Worm (Caenorhabditis elegans): ENCODE measurements around the gene T28D9.16.

Gene T28D9.16

DNA sequence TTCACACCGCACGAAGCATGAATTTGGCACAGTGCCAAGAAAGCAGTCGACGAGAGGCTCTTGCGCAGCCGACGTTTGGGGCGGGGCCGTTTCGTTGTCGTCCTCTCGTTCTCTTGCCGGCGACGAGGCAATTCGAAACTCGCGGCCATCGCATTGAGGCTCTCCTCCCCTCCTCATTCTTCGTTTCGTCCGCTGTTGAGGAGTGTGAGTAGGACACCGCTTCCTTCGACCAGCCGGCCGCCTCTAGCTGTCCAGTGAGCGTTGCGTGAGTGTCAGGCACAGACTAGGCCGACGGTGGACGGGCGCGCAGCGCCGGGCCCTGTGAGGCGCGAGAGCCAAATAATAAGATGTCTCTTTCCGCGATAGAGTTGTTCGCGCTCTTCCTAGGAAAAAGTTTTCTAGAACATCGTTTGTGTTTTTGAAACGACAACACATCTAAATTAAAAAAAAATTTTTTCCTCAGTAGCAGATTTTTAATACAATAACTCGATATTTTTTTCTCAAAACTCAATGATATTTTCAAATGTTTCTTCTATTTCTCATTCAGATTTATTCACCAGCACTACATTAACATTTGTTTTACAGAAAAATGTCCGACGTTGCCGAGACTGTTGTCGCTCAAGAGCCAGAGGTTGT lies 16.4 kb downstream of the T28D9.16 start, which contains the start of the genes T28D9.11 and T28D9.1 (continued):
- peak; percentile 28; the same call in 1 of the 2 replicates for TF ChIP-seq hmg-1.2 (GFP tag; IDR thresholded peaks at IDR 0.05)

DNA sequence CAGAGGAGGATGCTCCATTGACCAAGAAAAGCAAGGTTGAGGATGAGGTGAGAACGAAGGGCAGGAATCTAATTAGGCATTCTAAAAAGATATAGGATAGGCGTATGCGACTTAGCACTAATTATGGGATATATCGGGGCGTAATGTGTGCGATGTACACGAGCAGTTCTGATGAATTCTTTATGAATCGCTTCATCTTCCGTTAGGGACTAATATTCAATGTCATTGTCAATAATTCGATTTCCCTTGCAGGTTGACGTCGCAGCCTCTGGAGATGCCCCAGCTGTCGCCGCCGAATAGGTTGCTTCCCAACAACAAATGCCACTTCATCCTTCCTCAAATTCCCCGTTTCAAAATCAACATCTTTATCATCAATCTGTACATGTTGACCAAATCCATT lies 17.7 kb downstream of the T28D9.16 start:
- TF ChIP-seq lin-35 (GFP tag; optimal IDR thresholded peaks at IDR 0.05) (no peak), egl-18 (GFP tag; IDR thresholded peaks at IDR 0.05) (0 out of 2 replicates have a peak, but pooled peaks have one; percentile 7)

ce11 chrII:6493709-6494326 lies 18.3 kb downstream of the T28D9.16 start:
- TF ChIP-seq zim-3 (tag; optimal IDR thresholded peaks at IDR 0.05) (no peak), Y79H2A.3 (GFP tag; conservative IDR thresholded peaks at IDR 0.05) (no peak), lsy-27 (tag; optimal IDR thresholded peaks at IDR 0.05; ENCODE audit: borderline replicate concordance, insufficient read depth) (no peak), ceh-79 (tag; optimal IDR thresholded peaks at IDR 0.05) (no peak), mcd-1 (GFP tag; IDR thresholded peaks at IDR 0.05) (no peak), egl-44 (GFP tag; IDR thresholded peaks at IDR 0.05) (no peak), lag-1 (GFP tag; IDR thresholded peaks at IDR 0.05) (no peak), zfh-2 (GFP tag; conservative IDR thresholded peaks at IDR 0.05) (no peak), ama-1 (optimal IDR thresholded peaks at IDR 0.05) (no peak), ama-1 (GFP tag; optimal IDR thresholded peaks at IDR 0.05) (peak in 1 of 2 experiments; percentile 6), repo-1 (tag; optimal IDR thresholded peaks at IDR 0.05) (peak; percentile 26), D2030.7 (GFP tag; IDR thresholded peaks at IDR 0.05) (no peak), him-1 (tag; optimal IDR thresholded peaks at IDR 0.05) (no peak), madf-3 (GFP tag; IDR thresholded peaks at IDR 0.05) (0 out of 2 replicates have a peak, but pooled peaks have one; percentile 1), F49E8.2 (tag; optimal IDR thresholded peaks at IDR 0.05; ENCODE audit: insufficient read depth) (peak; percentile 31), pbrm-1 (GFP tag; IDR thresholded peaks at IDR 0.05) (0 out of 2 replicates have a peak, but pooled peaks have one; percentile 28), hsf-1 (GFP tag; IDR thresholded peaks at IDR 0.05) (peak; percentile 60), F57A8.1 (GFP tag; optimal IDR thresholded peaks at IDR 0.05) (no peak), xnd-1 (tag; optimal IDR thresholded peaks at IDR 0.05) (peak; percentile 35), hrde-1 (tag; optimal IDR thresholded peaks at IDR 0.05; ENCODE audit: borderline replicate concordance) (peak; percentile 28), ceh-100 (GFP tag; IDR thresholded peaks at IDR 0.05) (0 out of 2 replicates have a peak, but pooled peaks have one; percentile 35), hlh-26 (GFP tag; conservative IDR thresholded peaks at IDR 0.05) (no peak), lin-54 (GFP tag; optimal IDR thresholded peaks at IDR 0.05) (peak; percentile 1), snpc-3.4 (tag; optimal IDR thresholded peaks at IDR 0.05) (peak; percentile 14), madf-6 (GFP tag; IDR thresholded peaks at IDR 0.05) (peak; percentile 53; the same call in 1 of the 2 replicates), F52B5.7 (tag; optimal IDR thresholded peaks at IDR 0.05) (no peak)

DNA sequence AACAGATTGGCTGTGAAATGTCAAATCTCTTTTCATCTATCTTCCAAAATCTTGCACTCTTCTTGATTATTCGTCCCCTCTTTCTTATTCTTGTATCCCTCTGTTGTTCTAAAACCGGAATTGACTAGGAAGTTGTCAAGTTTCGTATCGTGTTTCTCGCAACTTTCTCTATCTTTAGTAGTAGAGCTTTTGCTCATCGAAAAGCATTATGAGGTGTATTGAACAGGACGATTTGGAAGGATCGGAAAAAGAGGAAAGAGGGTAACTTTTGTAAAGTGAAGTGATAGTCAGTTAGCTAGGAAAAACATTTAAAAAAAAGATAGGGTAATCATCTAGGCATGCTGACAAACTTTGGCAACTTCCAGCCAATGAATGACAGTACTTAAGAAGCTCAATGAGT lies 21.0 kb downstream of the T28D9.16 start:
- TF ChIP-seq C17E4.6 (GFP tag; IDR thresholded peaks at IDR 0.05) (no peak), let-526 (GFP tag; IDR thresholded peaks at IDR 0.05) (no peak), K12H6.12 (tag; optimal IDR thresholded peaks at IDR 0.05) (no peak), akir-1 (GFP tag; optimal IDR thresholded peaks at IDR 0.05) (no peak), pbrm-1 (GFP tag; IDR thresholded peaks at IDR 0.05) (no peak), snpc-1.1 (tag; optimal IDR thresholded peaks at IDR 0.05; ENCODE audit: insufficient read depth) (no peak), lsy-27 (tag; optimal IDR thresholded peaks at IDR 0.05; ENCODE audit: borderline replicate concordance, insufficient read depth) (no peak), hrde-1 (tag; optimal IDR thresholded peaks at IDR 0.05; ENCODE audit: borderline replicate concordance) (no peak), B0261.1 (tag; optimal IDR thresholded peaks at IDR 0.05) (no peak), dpff-1 (tag; optimal IDR thresholded peaks at IDR 0.05) (no peak), tbp1 (GFP tag; optimal IDR thresholded peaks at IDR 0.05) (no peak)

Measured in whole organism, young adult.